Worm (Caenorhabditis elegans) whole organism, early embryonic: ENCODE data around the gene ZK353.3.

Experiments
- B0310.2 ChIP-seq: sonication (generic microtip); optimal IDR thresholded peaks from 2 replicates; lab custom pipeline; 2016; ENCODE audit warnings: mild to moderate bottlenecking, missing genetic modification characterization, missing compliant biosample characterization
- F13C5.2 ChIP-seq: sonication (generic microtip); optimal IDR thresholded peaks from 2 replicates; lab custom pipeline; 2017; ENCODE audit warnings: mild to moderate bottlenecking, missing genetic modification characterization, inconsistent platforms, missing compliant biosample characterization
- ama-1 ChIP-seq: fragments of 150-350 bp; optimal IDR thresholded peaks from 2 replicates; lab custom pipeline; 2014
- ceh-13 ChIP-seq: fragments of 200-800 bp; sonication (Bioruptor generic); optimal IDR thresholded peaks from 2 replicates; lab custom pipeline; 2018; ENCODE audit warnings: mild to moderate bottlenecking, missing genetic modification characterization, missing compliant biosample characterization
- ceh-36 ChIP-seq: sonication (generic microtip); optimal IDR thresholded peaks from 2 replicates; lab custom pipeline; 2016; ENCODE audit warnings: missing genetic modification characterization, inconsistent platforms, missing compliant biosample characterization
- ets-7 ChIP-seq: sonication (generic microtip); optimal IDR thresholded peaks from 2 replicates; lab custom pipeline; 2016; ENCODE audit warnings: missing genotype, missing genetic modification characterization, missing compliant biosample characterization
- flt-1 ChIP-seq: fragments of 200-800 bp; sonication (Bioruptor generic); IDR thresholded peaks from 2 replicates; pipeline ENCODE4 v1.3.6; 2022; ENCODE audit warnings: missing genetic modification characterization, missing compliant biosample characterization
- hmg-4 ChIP-seq: fragments of 200-800 bp; sonication (Bioruptor generic); optimal IDR thresholded peaks from 2 replicates; lab custom pipeline; 2018; ENCODE audit warnings: mild to moderate bottlenecking, missing genetic modification characterization, missing compliant biosample characterization
- hnd-1 ChIP-seq: sonication (generic microtip); optimal IDR thresholded peaks from 2 replicates; lab custom pipeline; 2016; ENCODE audit warnings: missing genetic modification characterization, missing compliant biosample characterization
- pes-1 ChIP-seq: fragments of 200-800 bp; sonication (Bioruptor generic); IDR thresholded peaks from 2 replicates; pipeline ENCODE4 v1.3.6; 2022; ENCODE audit warnings: missing genetic modification reagents, missing genetic modification characterization, missing compliant biosample characterization
- sea-1 ChIP-seq: fragments of 200-800 bp; sonication (Bioruptor generic); conservative IDR thresholded peaks from 2 replicates; pipeline ENCODE4 v1.3.6; 2022; ENCODE audit warnings: missing genetic modification characterization, missing compliant biosample characterization
- tbx-11 ChIP-seq: fragments of 200-800 bp; sonication (Bioruptor generic); IDR thresholded peaks from 2 replicates; pipeline ENCODE4 v1.3.6; 2022; ENCODE audit warnings: missing genetic modification characterization, missing compliant biosample characterization
- tbx-37 ChIP-seq: fragments of 200-800 bp; sonication (Bioruptor generic); conservative IDR thresholded peaks from 2 replicates; pipeline ENCODE4 v1.3.6; 2022; ENCODE audit warnings: missing genetic modification reagents, missing genetic modification characterization, missing compliant biosample characterization
- tra-4 ChIP-seq: sonication (generic microtip); optimal IDR thresholded peaks from 2 replicates; lab custom pipeline; 2017; ENCODE audit warnings: missing genetic modification characterization, missing compliant biosample characterization

- no peak for TF ChIP-seq tbx-11 (GFP tag; lab: Robert Waterston, UW)
- no peak for TF ChIP-seq tra-4 (tag; lab: Kevin White, UChicago)
- TF ChIP-seq ets-7 (tag; lab: Kevin White, UChicago): no peak
- no peak for TF ChIP-seq ceh-13 (GFP tag; lab: Kevin White, UChicago)
- TF ChIP-seq flt-1: no peak
- no peak for TF ChIP-seq ama-1 (lab: Kevin White, UChicago)
- no peak for TF ChIP-seq F13C5.2
- TF ChIP-seq hnd-1 (tag; lab: Kevin White, UChicago): no peak
- TF ChIP-seq sea-1 (GFP tag; lab: Robert Waterston, UW): no peak
- no peak for TF ChIP-seq B0310.2 (tag; lab: Kevin White, UChicago)
- TF ChIP-seq ceh-36 (tag; lab: Kevin White, UChicago): no peak
- TF ChIP-seq pes-1: no peak
- TF ChIP-seq hmg-4 (GFP tag; lab: Kevin White, UChicago): no peak
- TF ChIP-seq tbx-37 (GFP tag; lab: Robert Waterston, UW): no peak
Measured at ce11 chrIII:8368619-8369018, 27.2 kb upstream of the ZK353.3 start, which contains the start of gene R05D3.9.
